Worm (Caenorhabditis elegans) whole organism, L1 larva: ENCODE measurements around the gene qns-1.
A peak's percentile ranks its signal among the peaks of the same experiment; 100 is the strongest.

Source experiments
- C16A3.4 ChIP-seq: fragments of 150-350 bp; optimal IDR thresholded peaks from 2 replicates; lab custom pipeline; 2014; ENCODE audit warnings: missing biosample characterization, missing genetic modification characterization
- F16B12.6 ChIP-seq: fragments of 150-350 bp; optimal IDR thresholded peaks from 2 replicates; lab custom pipeline; 2014; ENCODE audit warnings: missing biosample characterization, missing genetic modification characterization
- Y116A8C.19 ChIP-seq: sonication (generic microtip); optimal IDR thresholded peaks from 2 replicates; lab custom pipeline; 2016; ENCODE audit warnings: missing compliant biosample characterization, missing genetic modification characterization, borderline replicate concordance
- aha-1 ChIP-seq: fragments of 150-350 bp; optimal IDR thresholded peaks from 2 replicates; lab custom pipeline; 2014; ENCODE audit warnings: missing biosample characterization, missing genetic modification characterization
- alr-1 ChIP-seq: fragments of 200-800 bp; sonication (Bioruptor generic); optimal IDR thresholded peaks from 2 replicates; lab custom pipeline; 2018; ENCODE audit warnings: borderline replicate concordance, mild to moderate bottlenecking, missing genetic modification characterization, missing compliant biosample characterization
- ces-1 ChIP-seq: fragments of 150-350 bp; optimal IDR thresholded peaks from 2 replicates; lab custom pipeline; 2014; ENCODE audit warnings: missing biosample characterization, missing genetic modification reagents, missing genetic modification characterization
- dpl-1 ChIP-seq, 3 experiments: fragments of 150-350 bp in 2 of 3; sonication (generic microtip) in 1 of 3; optimal IDR thresholded peaks; 2 replicates each; lab custom pipeline; 2014 to 2017; ENCODE audit warnings: missing biosample characterization in 3 of 3, missing genetic modification characterization in 3 of 3, missing genetic modification reagents in 3 of 3
- efl-1 ChIP-seq, 4 experiments: fragments of 150-350 bp; optimal IDR thresholded peaks in 3 of 4; peaks in 1 of 4; 1 replicate in 1 of 4; 2 replicates in 3 of 4; lab custom pipeline; 2014; ENCODE audit warnings: missing biosample characterization in 2 of 4, missing genetic modification characterization in 2 of 4, missing genetic modification reagents in 2 of 4
- egl-13 ChIP-seq: sonication (generic microtip); optimal IDR thresholded peaks from 2 replicates; lab custom pipeline; 2016; ENCODE audit warnings: missing genotype, missing genetic modification reagents, missing genetic modification characterization, missing compliant biosample characterization
- egl-27 ChIP-seq, 2 experiments: fragments of 150-350 bp in 1 of 2; sonication (generic microtip); optimal IDR thresholded peaks; 3 replicates each; lab custom pipeline; 2017 to 2018; ENCODE audit warnings: missing biosample characterization in 2 of 2, missing genetic modification characterization in 2 of 2, missing genetic modification reagents in 2 of 2
- elt-2 ChIP-seq: sonication (generic microtip); optimal IDR thresholded peaks from 2 replicates; lab custom pipeline; 2016; ENCODE audit warnings: missing genetic modification characterization, mild to moderate bottlenecking, inconsistent platforms, missing compliant biosample characterization, missing genetic modification reagents
- elt-3 ChIP-seq, 6 experiments: fragments of 150-350 bp in 1 of 6; sonication (generic microtip); optimal IDR thresholded peaks; 2 replicates each; lab custom pipeline; 2017 to 2018; ENCODE audit warnings: missing biosample characterization in 6 of 6, missing genetic modification characterization in 6 of 6, inconsistent platforms in 1 of 6
- fkh-10 ChIP-seq: sonication (generic microtip); optimal IDR thresholded peaks from 2 replicates; lab custom pipeline; 2017; ENCODE audit warnings: missing biosample characterization, missing genetic modification reagents, missing genetic modification characterization
- hlh-17 ChIP-seq: fragments of 200-800 bp; sonication (Bioruptor generic); optimal IDR thresholded peaks from 2 replicates; lab custom pipeline; 2018; ENCODE audit warnings: missing genetic modification characterization, mild to moderate bottlenecking, missing compliant biosample characterization, moderate library complexity, borderline replicate concordance
- hlh-4 ChIP-seq: sonication (generic microtip); optimal IDR thresholded peaks from 2 replicates; lab custom pipeline; 2016; ENCODE audit warnings: mild to moderate bottlenecking, missing genetic modification characterization, missing compliant biosample characterization
- lin-14 ChIP-seq: fragments of 200-800 bp; sonication (Bioruptor generic); optimal IDR thresholded peaks from 2 replicates; lab custom pipeline; 2018; ENCODE audit warnings: mild to moderate bottlenecking, missing genetic modification characterization, moderate library complexity, missing compliant biosample characterization
- lin-15B ChIP-seq: fragments of 150-350 bp; sonication (generic microtip); optimal IDR thresholded peaks from 3 replicates; lab custom pipeline; 2014; ENCODE audit warnings: missing biosample characterization, missing genetic modification characterization
- lin-35 ChIP-seq, 2 experiments: fragments of 150-350 bp; optimal IDR thresholded peaks; 2 replicates each; lab custom pipeline; 2014; ENCODE audit warnings: missing biosample characterization in 2 of 2, missing genetic modification characterization in 2 of 2, missing genetic modification reagents in 2 of 2
- mep-1 ChIP-seq: fragments of 150-350 bp; optimal IDR thresholded peaks from 2 replicates; lab custom pipeline; 2014; ENCODE audit warnings: missing biosample characterization, missing genetic modification characterization
- nhr-12 ChIP-seq: sonication (generic microtip); optimal IDR thresholded peaks from 2 replicates; lab custom pipeline; 2017; ENCODE audit warnings: missing biosample characterization, missing genetic modification characterization
- nhr-20 ChIP-seq: sonication (generic microtip); optimal IDR thresholded peaks from 2 replicates; lab custom pipeline; 2016; ENCODE audit warnings: mild to moderate bottlenecking, missing genetic modification characterization, missing compliant biosample characterization
- nhr-237 ChIP-seq: fragments of 150-350 bp; optimal IDR thresholded peaks from 2 replicates; lab custom pipeline; 2014; ENCODE audit warnings: missing biosample characterization, missing genetic modification characterization
- nhr-71 ChIP-seq: sonication (generic microtip); optimal IDR thresholded peaks from 2 replicates; lab custom pipeline; 2016; ENCODE audit warnings: mild to moderate bottlenecking, missing genetic modification characterization, moderate library complexity, missing compliant biosample characterization
- nhr-90 ChIP-seq: sonication (generic microtip); optimal IDR thresholded peaks from 2 replicates; lab custom pipeline; 2016; ENCODE audit warnings: mild to moderate bottlenecking, missing genetic modification characterization, missing compliant biosample characterization; ENCODE audit not compliant: poor library complexity
- rnt-1 ChIP-seq: sonication (generic microtip); optimal IDR thresholded peaks from 2 replicates; lab custom pipeline; 2016; ENCODE audit warnings: mild to moderate bottlenecking, missing genetic modification characterization, moderate library complexity, missing compliant biosample characterization
- unc-30 ChIP-seq: sonication (generic microtip); optimal IDR thresholded peaks from 2 replicates; lab custom pipeline; 2017; ENCODE audit warnings: missing biosample characterization, missing genetic modification characterization
- unc-98 ChIP-seq: fragments of 200-800 bp; sonication (Bioruptor generic); IDR thresholded peaks from 2 replicates; pipeline ENCODE4 v1.3.6; 2022; ENCODE audit warnings: missing genetic modification characterization, missing compliant biosample characterization
- vab-15 ChIP-seq: sonication (generic microtip); optimal IDR thresholded peaks from 2 replicates; lab custom pipeline; 2017; ENCODE audit warnings: missing genotype, mild to moderate bottlenecking, missing genetic modification characterization, missing compliant biosample characterization
- ztf-11 ChIP-seq, 2 experiments: sonication (generic microtip); optimal IDR thresholded peaks; 2 replicates each; lab custom pipeline; 2016 to 2017; ENCODE audit warnings: missing genetic modification characterization in 2 of 2, missing biosample characterization in 1 of 2, missing compliant biosample characterization in 1 of 2
- ztf-4 ChIP-seq: fragments of 150-350 bp; optimal IDR thresholded peaks from 2 replicates; lab custom pipeline; 2014; ENCODE audit warnings: missing biosample characterization, missing genetic modification characterization

The qns-1 gene

ce11 chrIV:10197317-10197867 lies 21.7 kb downstream of the qns-1 start, which contains the start of gene gon-4:
TSS of gene gon-4 (plus strand) at chrIV:10197817.
- TF ChIP-seq lin-35 (GFP tag; optimal IDR thresholded peaks at IDR 0.05; lab: Kevin White, UChicago) (peak in 1 of 2 experiments; percentile 6), nhr-20 (no peak), hlh-4 (tag; lab: Kevin White, UChicago) (no peak), egl-13 (tag; lab: Kevin White, UChicago) (no peak), vab-15 (no peak), dpl-1 (GFP tag; optimal IDR thresholded peaks at IDR 0.05; lab: Kevin White, UChicago) (peak in 2 of 3 experiments; percentile 37 to 65), nhr-90 (tag; lab: Kevin White, UChicago) (no peak), elt-2 (tag; lab: Kevin White, UChicago) (no peak), mep-1 (tag; lab: Kevin White, UChicago) (peak; percentile 30), rnt-1 (tag; lab: Kevin White, UChicago) (peak; percentile 6), efl-1 (optimal IDR thresholded peaks at IDR 0.05; lab: Kevin White, UChicago) (peak; percentile 29 to 40), efl-1 (GFP tag; optimal IDR thresholded peaks at IDR 0.05 in 1 of 2; lab: Kevin White, UChicago) (peak; percentile 57 to 91), C16A3.4 (tag; lab: Kevin White, UChicago) (peak; percentile 9), hlh-17 (GFP tag; lab: Kevin White, UChicago) (no peak), aha-1 (tag; lab: Kevin White, UChicago) (no peak), nhr-12 (no peak), ztf-4 (tag; lab: Kevin White, UChicago) (no peak), lin-15B (peak; percentile 29)
- TF ChIP-seq, all 84 proteins: peak for 7

- no peak for TF ChIP-seq F16B12.6 (tag; lab: Kevin White, UChicago)
- no peak for TF ChIP-seq lin-15B
These were observed 24.8 kb downstream of the qns-1 start, which contains the start of gene ptrg-1 for ce11 chrIV:10194345-10194744. TSS of gene ptrg-1 (minus strand) at chrIV:10194445.

ce11 chrIV:10191498-10191897 lies 27.6 kb downstream of the qns-1 start:
- no peak for TF ChIP-seq unc-98
- TF ChIP-seq aha-1 (tag; lab: Kevin White, UChicago) = no peak
- no peak for TF ChIP-seq ztf-11 (tag; optimal IDR thresholded peaks at IDR 0.05; lab: Kevin White, UChicago)
- no peak for TF ChIP-seq unc-30 (tag; lab: Kevin White, UChicago)
- TF ChIP-seq ces-1 (GFP tag; lab: Kevin White, UChicago) = no peak
- peak; percentile 20 for TF ChIP-seq lin-14
- peak; percentile 79 for TF ChIP-seq fkh-10 (GFP tag; lab: Kevin White, UChicago)
- TF ChIP-seq alr-1 (tag; lab: Kevin White, UChicago) = no peak
- TF ChIP-seq egl-27 (tag; optimal IDR thresholded peaks at IDR 0.05; lab: Kevin White, UChicago) = no peak
- no peak for TF ChIP-seq elt-3 (tag; optimal IDR thresholded peaks at IDR 0.05; lab: Kevin White, UChicago)

ce11 chrIV:10190586-10190985 lies 28.5 kb downstream of the qns-1 start:
- no peak for TF ChIP-seq nhr-71 (tag; lab: Kevin White, UChicago)
- TF ChIP-seq efl-1 (optimal IDR thresholded peaks at IDR 0.05; lab: Kevin White, UChicago) = no peak
- TF ChIP-seq efl-1 (GFP tag; optimal IDR thresholded peaks at IDR 0.05 in 1 of 2; lab: Kevin White, UChicago) = peak in 1 of 2 experiments; percentile 69
- TF ChIP-seq, all 84 proteins: peak for 1

- no peak for TF ChIP-seq Y116A8C.19
- peak; percentile 63 for TF ChIP-seq fkh-10 (GFP tag; lab: Kevin White, UChicago)
- no peak for TF ChIP-seq nhr-237 (tag; lab: Kevin White, UChicago)
- TF ChIP-seq vab-15 = no peak
These were observed 30.6 kb downstream of the qns-1 start for ce11 chrIV:10188505-10188904.
